Worm (Caenorhabditis elegans) whole organism, L4 larva: Measurements from ENCODE around the gene M03C11.1.
A peak's percentile ranks its signal among the peaks of the same experiment; 100 is the strongest.

Source experiments
- D1046.2 ChIP-seq: fragments of 200-800 bp; sonication (Bioruptor generic); IDR thresholded peaks from 2 replicates; pipeline ENCODE4 v1.3.6; 2022; ENCODE audit warnings: missing genetic modification characterization, missing compliant biosample characterization
- F37D6.2 ChIP-seq: sonication (generic microtip); optimal IDR thresholded peaks from 2 replicates; lab custom pipeline; 2016; ENCODE audit warnings: mild to moderate bottlenecking, missing genetic modification characterization, missing compliant biosample characterization
- R02D3.7 ChIP-seq: fragments of 150-350 bp; sonication (generic microtip); optimal IDR thresholded peaks from 3 replicates; lab custom pipeline; 2014; ENCODE audit warnings: missing biosample characterization, missing genetic modification characterization
- T20F7.1 ChIP-seq: fragments of 200-800 bp; sonication (Bioruptor generic); optimal IDR thresholded peaks from 2 replicates; lab custom pipeline; 2018; ENCODE audit warnings: mild to moderate bottlenecking, missing genetic modification characterization, missing compliant biosample characterization
- Y105C5A.15 ChIP-seq: fragments of 200-800 bp; sonication (Bioruptor generic); IDR thresholded peaks from 2 replicates; pipeline ENCODE4 v1.3.6; 2022; ENCODE audit warnings: missing genetic modification characterization, missing compliant biosample characterization
- Y75B8A.6 ChIP-seq: fragments of 200-800 bp; sonication (Bioruptor generic); IDR thresholded peaks from 2 replicates; pipeline ENCODE4 v1.3.6; 2022; ENCODE audit warnings: missing genetic modification reagents, missing genetic modification characterization, missing compliant biosample characterization
- ZK337.2 ChIP-seq: fragments of 200-800 bp; sonication (Bioruptor generic); IDR thresholded peaks from 2 replicates; pipeline ENCODE4 v1.3.6; 2022; ENCODE audit warnings: missing genetic modification reagents, missing genetic modification characterization, missing compliant biosample characterization
- aha-1 ChIP-seq: fragments of 150-350 bp; peaks from one replicate; lab custom pipeline; 2014; ENCODE audit warnings: missing biosample characterization, missing genetic modification characterization
- arid-1 ChIP-seq: fragments of 200-800 bp; sonication (Bioruptor generic); conservative IDR thresholded peaks from 2 replicates; pipeline ENCODE4 v1.3.6; 2022; ENCODE audit warnings: missing genetic modification reagents, missing genetic modification characterization, missing compliant biosample characterization
- ceh-44 ChIP-seq: fragments of 200-800 bp; sonication (Bioruptor generic); IDR thresholded peaks from 2 replicates; pipeline ENCODE4 v1.3.6; 2022; ENCODE audit warnings: missing genetic modification reagents, missing genetic modification characterization, missing compliant biosample characterization
- ces-1 ChIP-seq: fragments of 150-350 bp; sonication (generic microtip); optimal IDR thresholded peaks from 4 replicates; lab custom pipeline; 2014; ENCODE audit warnings: missing biosample characterization, missing genetic modification reagents, missing genetic modification characterization
- cey-2 ChIP-seq: sonication (generic microtip); optimal IDR thresholded peaks from 3 replicates; lab custom pipeline; 2017; ENCODE audit warnings: missing genetic modification characterization, mild to moderate bottlenecking, missing compliant biosample characterization, antibody characterized with exemption, borderline replicate concordance; ENCODE audit not compliant: insufficient read depth
- ctbp-1 ChIP-seq: fragments of 200-800 bp; sonication (Bioruptor generic); IDR thresholded peaks from 2 replicates; pipeline ENCODE4 v1.3.6; 2022; ENCODE audit warnings: missing genetic modification reagents, missing genetic modification characterization, missing compliant biosample characterization
- daf-16 ChIP-seq, 3 experiments: sonication (generic microtip); optimal IDR thresholded peaks; 2 replicates each; lab custom pipeline; 2016 to 2017; ENCODE audit warnings: missing genetic modification characterization in 3 of 3, missing genetic modification reagents in 3 of 3, mild to moderate bottlenecking in 2 of 3, missing compliant biosample characterization in 2 of 3, missing biosample characterization in 1 of 3, moderate library complexity in 1 of 3
- dmd-6 ChIP-seq: fragments of 200-800 bp; sonication (Bioruptor generic); IDR thresholded peaks from 2 replicates; pipeline ENCODE4 v1.3.6; 2022; ENCODE audit warnings: missing genetic modification reagents, missing genetic modification characterization, missing compliant biosample characterization
- dpl-1 ChIP-seq: fragments of 150-350 bp; optimal IDR thresholded peaks from 2 replicates; lab custom pipeline; 2014; ENCODE audit warnings: missing biosample characterization, missing genetic modification reagents, missing genetic modification characterization
- duxl-1 ChIP-seq: sonication (generic microtip); optimal IDR thresholded peaks from 2 replicates; lab custom pipeline; 2016; ENCODE audit warnings: mild to moderate bottlenecking, missing genetic modification characterization, moderate library complexity, missing compliant biosample characterization; ENCODE audit not compliant: poor library complexity
- dve-1 ChIP-seq: sonication (generic microtip); optimal IDR thresholded peaks from 2 replicates; lab custom pipeline; 2017; ENCODE audit warnings: antibody characterized with exemption, mild to moderate bottlenecking, missing genetic modification characterization, missing compliant biosample characterization; ENCODE audit not compliant: insufficient read depth
- egl-43 ChIP-seq: fragments of 200-800 bp; sonication (Bioruptor generic); IDR thresholded peaks from 2 replicates; pipeline ENCODE4 v1.3.6; 2022; ENCODE audit warnings: missing genetic modification reagents, missing genetic modification characterization, missing compliant biosample characterization
- hif-1 ChIP-seq, 2 experiments: sonication (generic microtip); optimal IDR thresholded peaks; 2 replicates each; lab custom pipeline; 2016 to 2017; ENCODE audit warnings: missing compliant biosample characterization in 2 of 2, missing genetic modification characterization in 2 of 2, missing genetic modification reagents in 2 of 2, missing genotype in 2 of 2, mild to moderate bottlenecking in 1 of 2
- hlh-30 ChIP-seq: sonication (generic microtip); optimal IDR thresholded peaks from 2 replicates; lab custom pipeline; 2017; ENCODE audit warnings: antibody characterized with exemption, mild to moderate bottlenecking, missing genetic modification characterization, missing compliant biosample characterization; ENCODE audit not compliant: insufficient read depth
- lim-7 ChIP-seq: fragments of 200-800 bp; sonication (Bioruptor generic); IDR thresholded peaks from 2 replicates; pipeline ENCODE4 v1.3.6; 2022; ENCODE audit warnings: missing genetic modification characterization, missing compliant biosample characterization
- lin-15B ChIP-seq: fragments of 150-350 bp; sonication (generic microtip); optimal IDR thresholded peaks from 3 replicates; lab custom pipeline; 2014; ENCODE audit warnings: missing biosample characterization, missing genetic modification characterization
- lin-39 ChIP-seq: fragments of 150-350 bp; optimal IDR thresholded peaks from 2 replicates; lab custom pipeline; 2014; ENCODE audit warnings: missing biosample characterization, missing genetic modification reagents, missing genetic modification characterization
- lsy-2 ChIP-seq, 2 experiments: fragments of 150-350 bp in 1 of 2; sonication (generic microtip) in 1 of 2; optimal IDR thresholded peaks; 2 replicates each; lab custom pipeline; 2014 to 2017; ENCODE audit warnings: missing biosample characterization in 2 of 2, missing genetic modification characterization in 2 of 2
- madf-5 ChIP-seq, 2 experiments: fragments of 200-800 bp; sonication (Bioruptor generic); IDR thresholded peaks; 2 replicates each; pipeline ENCODE4 v1.3.6; 2022; ENCODE audit warnings: missing compliant biosample characterization in 2 of 2, missing genetic modification characterization in 2 of 2
- mdl-1 ChIP-seq, 2 experiments: fragments of 150-350 bp in 1 of 2; sonication (generic microtip) in 1 of 2; optimal IDR thresholded peaks; 2 replicates each; lab custom pipeline; 2014 to 2017; ENCODE audit warnings: missing biosample characterization in 2 of 2, missing genetic modification characterization in 2 of 2
- mep-1 ChIP-seq: fragments of 150-350 bp; sonication (generic microtip); optimal IDR thresholded peaks from 3 replicates; lab custom pipeline; 2014; ENCODE audit warnings: missing biosample characterization, missing genetic modification characterization
- mes-2 ChIP-seq: sonication (generic microtip); optimal IDR thresholded peaks from 2 replicates; lab custom pipeline; 2016; ENCODE audit warnings: missing genotype, mild to moderate bottlenecking, missing genetic modification characterization, missing compliant biosample characterization; ENCODE audit not compliant: poor library complexity, severe bottlenecking
- mxl-2 ChIP-seq: fragments of 200-800 bp; sonication (Bioruptor generic); conservative IDR thresholded peaks from 2 replicates; pipeline ENCODE4 v1.3.6; 2022; ENCODE audit warnings: missing genetic modification reagents, missing genetic modification characterization, missing compliant biosample characterization
- mxl-3 ChIP-seq: fragments of 200-800 bp; sonication (Bioruptor generic); optimal IDR thresholded peaks from 2 replicates; lab custom pipeline; 2018; ENCODE audit warnings: mild to moderate bottlenecking, missing genetic modification characterization, missing compliant biosample characterization
- nhr-10 ChIP-seq: fragments of 150-350 bp; optimal IDR thresholded peaks from 2 replicates; lab custom pipeline; 2014; ENCODE audit warnings: missing biosample characterization, missing genetic modification characterization
- nhr-41 ChIP-seq: fragments of 200-800 bp; sonication (Bioruptor generic); IDR thresholded peaks from 2 replicates; pipeline ENCODE4 v1.3.6; 2022; ENCODE audit warnings: missing genetic modification reagents, missing genetic modification characterization, missing compliant biosample characterization
- nhr-42 ChIP-seq: fragments of 200-800 bp; sonication (Bioruptor generic); IDR thresholded peaks from 2 replicates; pipeline ENCODE4 v1.3.6; 2022; ENCODE audit warnings: missing genetic modification characterization, missing compliant biosample characterization
- nhr-77 ChIP-seq: fragments of 150-350 bp; optimal IDR thresholded peaks from 2 replicates; lab custom pipeline; 2014; ENCODE audit warnings: missing biosample characterization, missing genetic modification characterization
- pha-4 ChIP-seq, 2 experiments: fragments of 150-350 bp in 1 of 2; fragments of 200-800 bp in 1 of 2; sonication (Bioruptor generic) in 1 of 2; IDR thresholded peaks in 1 of 2; optimal IDR thresholded peaks in 1 of 2; 2 replicates each; pipeline versions ENCODE4 v1.3.6 to Lab custom; 2014 to 2022; ENCODE audit warnings: missing genetic modification characterization in 2 of 2, missing genetic modification reagents in 2 of 2, missing biosample characterization in 1 of 2, missing compliant biosample characterization in 1 of 2
- php-3 ChIP-seq: fragments of 200-800 bp; sonication (Bioruptor generic); IDR thresholded peaks from 2 replicates; pipeline ENCODE4 v1.3.6; 2022; ENCODE audit warnings: missing genetic modification reagents, missing genetic modification characterization, missing compliant biosample characterization
- rbr-2 ChIP-seq: sonication (generic microtip); optimal IDR thresholded peaks from 2 replicates; lab custom pipeline; 2016; ENCODE audit warnings: missing genotype, missing genetic modification characterization, missing compliant biosample characterization
- skn-1 ChIP-seq: fragments of 150-350 bp; optimal IDR thresholded peaks from 2 replicates; lab custom pipeline; 2014; ENCODE audit warnings: missing biosample characterization, missing genetic modification characterization
- spr-1 ChIP-seq: sonication (generic microtip); optimal IDR thresholded peaks from 2 replicates; lab custom pipeline; 2016; ENCODE audit warnings: mild to moderate bottlenecking, missing genetic modification characterization, missing compliant biosample characterization
- tag-97 ChIP-seq: fragments of 200-800 bp; sonication (Bioruptor generic); IDR thresholded peaks from 2 replicates; pipeline ENCODE4 v1.3.6; 2022; ENCODE audit warnings: missing genetic modification characterization, missing compliant biosample characterization
- tra-1 ChIP-seq: fragments of 200-800 bp; sonication (Bioruptor generic); IDR thresholded peaks from 2 replicates; pipeline ENCODE4 v1.3.6; 2022; ENCODE audit warnings: missing genetic modification reagents, missing genetic modification characterization, missing compliant biosample characterization
- unc-62 ChIP-seq, 3 experiments: fragments of 150-350 bp in 1 of 3; sonication (generic microtip); optimal IDR thresholded peaks in 2 of 3; peaks in 1 of 3; 1 replicate in 1 of 3; 2 replicates in 2 of 3; lab custom pipeline; 2014 to 2017; ENCODE audit warnings: missing biosample characterization in 3 of 3, missing genetic modification characterization in 3 of 3, missing genetic modification reagents in 3 of 3, missing genotype in 1 of 3
- vab-7 ChIP-seq: fragments of 200-800 bp; sonication (Bioruptor generic); IDR thresholded peaks from 2 replicates; pipeline ENCODE4 v1.3.6; 2022; ENCODE audit warnings: missing genetic modification reagents, missing genetic modification characterization, missing compliant biosample characterization
- zag-1 ChIP-seq: fragments of 150-350 bp; optimal IDR thresholded peaks from 2 replicates; lab custom pipeline; 2014; ENCODE audit warnings: missing biosample characterization, missing genetic modification characterization
- zfp-2 ChIP-seq: sonication (generic microtip); optimal IDR thresholded peaks from 2 replicates; lab custom pipeline; 2016; ENCODE audit warnings: mild to moderate bottlenecking, missing genetic modification characterization, missing compliant biosample characterization
- zfp-3 ChIP-seq: fragments of 200-800 bp; sonication (Bioruptor generic); conservative IDR thresholded peaks from 2 replicates; pipeline ENCODE4 v1.3.6; 2022; ENCODE audit warnings: missing genetic modification reagents, missing genetic modification characterization, missing compliant biosample characterization
- ztf-7 ChIP-seq: fragments of 150-350 bp; optimal IDR thresholded peaks from 2 replicates; lab custom pipeline; 2014; ENCODE audit warnings: missing biosample characterization, missing genetic modification characterization

M03C11.1 gene

ce11 chrIII:10407198-10407663, 11.3 kb upstream of the M03C11.1 start, which contains the start of gene hat-1:
Gene hat-1 (minus strand): TSS chrIII:10407248.
- peak; percentile 91 for TF ChIP-seq R02D3.7
- peak; percentile 92 for TF ChIP-seq zfp-2 (tag; lab: Kevin White, UChicago)
- TF ChIP-seq php-3 (GFP tag; lab: Robert Waterston, UW): peak; percentile 64
- TF ChIP-seq lin-39 (tag; lab: Kevin White, UChicago): no peak
- peak; percentile 85 for TF ChIP-seq nhr-77
- TF ChIP-seq daf-16 (GFP tag; optimal IDR thresholded peaks at IDR 0.05; lab: Kevin White, UChicago): peak in 1 of 2 experiments; percentile 92
- peak; percentile 66 for TF ChIP-seq daf-16 (tag; optimal IDR thresholded peaks at IDR 0.05; lab: Kevin White, UChicago)
- TF ChIP-seq ztf-7 (tag; lab: Kevin White, UChicago): peak; percentile 66
- peak; percentile 88 for TF ChIP-seq tra-1 (GFP tag; lab: Robert Waterston, UW)
- TF ChIP-seq nhr-10 (tag; lab: Kevin White, UChicago): no peak
- TF ChIP-seq ZK337.2 (GFP tag; lab: Robert Waterston, UW): no peak
- TF ChIP-seq lin-15B: peak; percentile 75
- peak; percentile 93 for TF ChIP-seq egl-43 (GFP tag; lab: Robert Waterston, UW)
- peak; percentile 82 for TF ChIP-seq vab-7 (GFP tag; lab: Robert Waterston, UW)
- peak; percentile 74; the same call in 1 of the 2 replicates for TF ChIP-seq pha-4 (GFP tag; IDR thresholded peaks at IDR 0.05; lab: Robert Waterston, UW)
- TF ChIP-seq pha-4 (tag; optimal IDR thresholded peaks at IDR 0.05; lab: Kevin White, UChicago): no peak
- TF ChIP-seq mes-2: peak; percentile 92
- TF ChIP-seq tag-97 (GFP tag; lab: Robert Waterston, UW): no peak
- peak; percentile 66 to 95 for TF ChIP-seq lsy-2 (tag; optimal IDR thresholded peaks at IDR 0.05; lab: Kevin White, UChicago)
- peak; percentile 89 for TF ChIP-seq spr-1 (tag; lab: Kevin White, UChicago)
- no peak for TF ChIP-seq ces-1 (GFP tag; lab: Kevin White, UChicago)
- no peak for TF ChIP-seq cey-2 (tag; lab: Kevin White, UChicago)
- peak; percentile 93 for TF ChIP-seq nhr-42
- no peak for TF ChIP-seq Y105C5A.15 (GFP tag; lab: Robert Waterston, UW)
- TF ChIP-seq F37D6.2: peak; percentile 92
- peak; percentile 90 for TF ChIP-seq zfp-3 (GFP tag; lab: Robert Waterston, UW)
- peak; percentile 99 for TF ChIP-seq aha-1 (tag; lab: Kevin White, UChicago)
- TF ChIP-seq duxl-1 (tag; lab: Kevin White, UChicago): peak; percentile 89
- TF ChIP-seq skn-1 (tag; lab: Kevin White, UChicago): no peak
- TF ChIP-seq mxl-2 (GFP tag; lab: Robert Waterston, UW): no peak
- peak; percentile 90 for TF ChIP-seq hlh-30
- no peak for TF ChIP-seq madf-5 (GFP tag; IDR thresholded peaks at IDR 0.05; lab: Robert Waterston, UW)
- TF ChIP-seq rbr-2 (tag; lab: Kevin White, UChicago): peak; percentile 96
- TF ChIP-seq mdl-1 (tag; optimal IDR thresholded peaks at IDR 0.05; lab: Kevin White, UChicago): peak in 1 of 2 experiments; percentile 83
- peak; percentile 95 for TF ChIP-seq mep-1
- no peak for TF ChIP-seq lim-7 (GFP tag; lab: Robert Waterston, UW)
- peak; percentile 98 for TF ChIP-seq dve-1 (tag; lab: Kevin White, UChicago)
- TF ChIP-seq zag-1 (tag; lab: Kevin White, UChicago): no peak
- TF ChIP-seq nhr-41 (GFP tag; lab: Robert Waterston, UW): peak; percentile 73; the same call in 1 of the 2 replicates
- peak; percentile 95 for TF ChIP-seq dpl-1 (GFP tag; lab: Kevin White, UChicago)
- peak; percentile 87 for TF ChIP-seq mxl-3 (GFP tag; lab: Kevin White, UChicago)
- peak; percentile 94 for TF ChIP-seq arid-1
- peak in 1 of 2 experiments; percentile 39 for TF ChIP-seq unc-62 (GFP tag; optimal IDR thresholded peaks at IDR 0.05 in 1 of 2; lab: Kevin White, UChicago)
- TF ChIP-seq unc-62 (tag; optimal IDR thresholded peaks at IDR 0.05; lab: Kevin White, UChicago): no peak
- no peak for TF ChIP-seq Y75B8A.6 (GFP tag; lab: Robert Waterston, UW)
- peak; percentile 78 for TF ChIP-seq ceh-44 (GFP tag; lab: Robert Waterston, UW)
- peak; percentile 91 for TF ChIP-seq D1046.2
- peak; percentile 69 to 91 for TF ChIP-seq hif-1 (tag; optimal IDR thresholded peaks at IDR 0.05; lab: Kevin White, UChicago)
- peak; percentile 93 for TF ChIP-seq dmd-6 (GFP tag; lab: Robert Waterston, UW)
- peak; percentile 96 for TF ChIP-seq ctbp-1 (GFP tag; lab: Robert Waterston, UW)
- no peak for TF ChIP-seq T20F7.1 (GFP tag; lab: Kevin White, UChicago)
